Worm (Caenorhabditis elegans) whole organism, young adult: ENCODE results near the gene cdt-2.

Experiments
- C17E4.6 ChIP-seq: fragments of 200-800 bp; sonication (Bioruptor generic); IDR thresholded peaks from 2 replicates; pipeline ENCODE4 v1.3.6; 2022; ENCODE audit warnings: missing genetic modification reagents, missing genetic modification characterization, missing compliant biosample characterization
- F33H1.4 ChIP-seq: fragments of 200-800 bp; sonication (Bioruptor generic); IDR thresholded peaks from 2 replicates; pipeline ENCODE4 v1.3.6; 2022; ENCODE audit warnings: missing genetic modification reagents, missing genetic modification characterization, missing compliant biosample characterization
- F37B4.10 ChIP-seq: fragments of 200-800 bp; sonication (Bioruptor generic); IDR thresholded peaks from 2 replicates; pipeline ENCODE4 v1.3.6; 2022; ENCODE audit warnings: missing genetic modification characterization, missing compliant biosample characterization
- F49E8.2 ChIP-seq: sonication (generic microtip); optimal IDR thresholded peaks from 3 replicates; lab custom pipeline; 2017; ENCODE audit warnings: missing genetic modification characterization, mild to moderate bottlenecking, missing compliant biosample characterization, antibody characterized with exemption, moderate library complexity; ENCODE audit not compliant: insufficient read depth
- F52B5.7 ChIP-seq: sonication (generic microtip); optimal IDR thresholded peaks from 2 replicates; lab custom pipeline; 2016; ENCODE audit warnings: mild to moderate bottlenecking, missing genetic modification characterization, missing compliant biosample characterization
- K12H6.12 ChIP-seq: fragments of 200-800 bp; sonication (Bioruptor generic); optimal IDR thresholded peaks from 2 replicates; lab custom pipeline; 2018; ENCODE audit warnings: mild to moderate bottlenecking, missing genetic modification characterization, missing compliant biosample characterization
- T26A5.8 ChIP-seq: sonication (generic microtip); optimal IDR thresholded peaks from 2 replicates; lab custom pipeline; 2016; ENCODE audit warnings: missing genetic modification characterization, missing compliant biosample characterization
- Y53F4B.3 ChIP-seq: fragments of 200-800 bp; sonication (Bioruptor generic); IDR thresholded peaks from 2 replicates; pipeline ENCODE4 v1.3.6; 2022; ENCODE audit warnings: missing genetic modification reagents, missing genetic modification characterization, missing compliant biosample characterization
- Y95B8A.8 ChIP-seq: fragments of 200-800 bp; sonication (Bioruptor generic); IDR thresholded peaks from 2 replicates; pipeline ENCODE4 v1.3.6; 2022; ENCODE audit warnings: missing genetic modification reagents, missing genetic modification characterization, missing compliant biosample characterization
- atf-7 ChIP-seq: sonication (generic microtip); optimal IDR thresholded peaks from 2 replicates; lab custom pipeline; 2017; ENCODE audit warnings: mild to moderate bottlenecking, missing genetic modification characterization, missing compliant biosample characterization
- attf-3 ChIP-seq: fragments of 200-800 bp; sonication (Bioruptor generic); conservative IDR thresholded peaks from 2 replicates; pipeline ENCODE4 v1.3.6; 2022; ENCODE audit warnings: missing genetic modification reagents, missing genetic modification characterization, missing compliant biosample characterization
- attf-6 ChIP-seq: fragments of 200-800 bp; sonication (Bioruptor generic); IDR thresholded peaks from 2 replicates; pipeline ENCODE4 v1.3.6; 2022; ENCODE audit warnings: missing genetic modification reagents, missing genetic modification characterization, missing compliant biosample characterization
- ccch-3 ChIP-seq: fragments of 200-800 bp; sonication (Bioruptor generic); optimal IDR thresholded peaks from 2 replicates; lab custom pipeline; 2018; ENCODE audit warnings: mild to moderate bottlenecking, missing genetic modification characterization, missing compliant biosample characterization
- cebp-2 ChIP-seq: fragments of 200-800 bp; sonication (Bioruptor generic); IDR thresholded peaks from 2 replicates; pipeline ENCODE4 v1.3.6; 2022; ENCODE audit warnings: missing genetic modification characterization, missing compliant biosample characterization
- ceh-100 ChIP-seq: fragments of 200-800 bp; sonication (Bioruptor generic); IDR thresholded peaks from 2 replicates; pipeline ENCODE4 v1.3.6; 2022; ENCODE audit warnings: missing genetic modification reagents, missing genetic modification characterization, missing compliant biosample characterization
- ceh-79 ChIP-seq: sonication (generic microtip); optimal IDR thresholded peaks from 2 replicates; lab custom pipeline; 2017; ENCODE audit warnings: mild to moderate bottlenecking, missing genetic modification characterization, missing compliant biosample characterization
- ceh-91 ChIP-seq: fragments of 200-800 bp; sonication (Bioruptor generic); IDR thresholded peaks from 2 replicates; pipeline ENCODE4 v1.3.6; 2022; ENCODE audit warnings: missing genetic modification reagents, missing genetic modification characterization, missing compliant biosample characterization
- dox-1 ChIP-seq: fragments of 200-800 bp; sonication (Bioruptor generic); IDR thresholded peaks from 2 replicates; pipeline ENCODE4 v1.3.6; 2022; ENCODE audit warnings: missing genetic modification reagents, missing genetic modification characterization, missing compliant biosample characterization
- dpff-1 ChIP-seq: sonication (generic microtip); optimal IDR thresholded peaks from 2 replicates; lab custom pipeline; 2017; ENCODE audit warnings: mild to moderate bottlenecking, missing genetic modification characterization, missing compliant biosample characterization
- dpl-1 ChIP-seq: fragments of 150-350 bp; optimal IDR thresholded peaks from 2 replicates; lab custom pipeline; 2014; ENCODE audit warnings: missing biosample characterization, missing genetic modification reagents, missing genetic modification characterization
- efl-1 ChIP-seq: fragments of 150-350 bp; optimal IDR thresholded peaks from 2 replicates; lab custom pipeline; 2014; ENCODE audit warnings: missing biosample characterization, missing genetic modification reagents, missing genetic modification characterization
- ekl-4 ChIP-seq: fragments of 200-800 bp; sonication (Bioruptor generic); IDR thresholded peaks from 2 replicates; pipeline ENCODE4 v1.3.6; 2022; ENCODE audit warnings: missing genetic modification reagents, missing genetic modification characterization, missing compliant biosample characterization
- hmg-20 ChIP-seq: fragments of 200-800 bp; sonication (Bioruptor generic); IDR thresholded peaks from 2 replicates; pipeline ENCODE4 v1.3.6; 2022; ENCODE audit warnings: missing genetic modification reagents, missing genetic modification characterization, missing compliant biosample characterization
- lag-1 ChIP-seq: fragments of 200-800 bp; sonication (Bioruptor generic); IDR thresholded peaks from 2 replicates; pipeline ENCODE4 v1.3.6; 2022; ENCODE audit warnings: missing genetic modification reagents, missing genetic modification characterization, missing compliant biosample characterization
- lin-35 ChIP-seq, 3 experiments: fragments of 150-350 bp in 2 of 3; sonication (generic microtip) in 1 of 3; optimal IDR thresholded peaks; 2 replicates each; lab custom pipeline; 2014 to 2018; ENCODE audit warnings: missing biosample characterization in 3 of 3, missing genetic modification characterization in 3 of 3, missing genetic modification reagents in 3 of 3
- lin-40 ChIP-seq: sonication (generic microtip); optimal IDR thresholded peaks from 2 replicates; lab custom pipeline; 2016; ENCODE audit warnings: missing genetic modification characterization, mild to moderate bottlenecking, missing compliant biosample characterization, missing genotype, missing genetic modification reagents
- lin-54 ChIP-seq: fragments of 200-800 bp; sonication (Bioruptor generic); optimal IDR thresholded peaks from 2 replicates; lab custom pipeline; 2018; ENCODE audit warnings: mild to moderate bottlenecking, missing genetic modification characterization, missing compliant biosample characterization
- madf-6 ChIP-seq: fragments of 200-800 bp; sonication (Bioruptor generic); IDR thresholded peaks from 2 replicates; pipeline ENCODE4 v1.3.6; 2022; ENCODE audit warnings: missing genetic modification reagents, missing genetic modification characterization, missing compliant biosample characterization
- madf-8 ChIP-seq: fragments of 200-800 bp; sonication (Bioruptor generic); conservative IDR thresholded peaks from 2 replicates; pipeline ENCODE4 v1.3.6; 2022; ENCODE audit warnings: missing genetic modification reagents, missing genetic modification characterization, missing compliant biosample characterization
- mcd-1 ChIP-seq: fragments of 200-800 bp; sonication (Bioruptor generic); IDR thresholded peaks from 2 replicates; pipeline ENCODE4 v1.3.6; 2022; ENCODE audit warnings: missing genetic modification reagents, missing genetic modification characterization, missing compliant biosample characterization
- nhr-27 ChIP-seq: fragments of 200-800 bp; sonication (Bioruptor generic); optimal IDR thresholded peaks from 2 replicates; lab custom pipeline; 2018; ENCODE audit warnings: mild to moderate bottlenecking, missing genetic modification characterization, moderate library complexity, missing compliant biosample characterization
- nhr-80 ChIP-seq: sonication (generic microtip); optimal IDR thresholded peaks from 2 replicates; lab custom pipeline; 2016; ENCODE audit warnings: missing genetic modification characterization, missing compliant biosample characterization
- nhr-90 ChIP-seq: sonication (generic microtip); optimal IDR thresholded peaks from 2 replicates; lab custom pipeline; 2016; ENCODE audit warnings: missing genotype, mild to moderate bottlenecking, missing genetic modification characterization, missing compliant biosample characterization
- pbrm-1 ChIP-seq: fragments of 200-800 bp; sonication (Bioruptor generic); IDR thresholded peaks from 2 replicates; pipeline ENCODE4 v1.3.6; 2022; ENCODE audit warnings: missing genetic modification reagents, missing genetic modification characterization, missing compliant biosample characterization
- pha-4 ChIP-seq: fragments of 150-350 bp; sonication (generic microtip); optimal IDR thresholded peaks from 2 replicates; lab custom pipeline; 2014; ENCODE audit warnings: missing biosample characterization, missing genetic modification reagents, missing genetic modification characterization
- rcor-1 ChIP-seq: fragments of 200-800 bp; sonication (Bioruptor generic); IDR thresholded peaks from 2 replicates; pipeline ENCODE4 v1.3.6; 2022; ENCODE audit warnings: missing genetic modification reagents, missing genetic modification characterization, missing compliant biosample characterization
- repo-1 ChIP-seq: sonication (generic microtip); optimal IDR thresholded peaks from 2 replicates; lab custom pipeline; 2017; ENCODE audit warnings: mild to moderate bottlenecking, missing genetic modification characterization, missing compliant biosample characterization
- snpc-1.3 ChIP-seq: sonication (generic microtip); optimal IDR thresholded peaks from 2 replicates; lab custom pipeline; 2017; ENCODE audit warnings: missing genetic modification characterization, mild to moderate bottlenecking, missing compliant biosample characterization, antibody characterized with exemption, moderate library complexity, missing genotype, missing genetic modification reagents; ENCODE audit not compliant: insufficient read depth
- snpc-3.4 ChIP-seq: sonication (generic microtip); optimal IDR thresholded peaks from 2 replicates; lab custom pipeline; 2017; ENCODE audit warnings: missing genetic modification characterization, mild to moderate bottlenecking, missing compliant biosample characterization, antibody characterized with exemption, moderate library complexity, missing genotype, missing genetic modification reagents
- snpc-4 ChIP-seq, 5 experiments: fragments of 150-350 bp in 1 of 5; sonication (generic microtip) in 4 of 5; optimal IDR thresholded peaks; 2 replicates each; lab custom pipeline; 2014 to 2018; ENCODE audit warnings: missing genetic modification characterization in 5 of 5, missing biosample characterization in 3 of 5, antibody characterized with exemption in 2 of 5, mild to moderate bottlenecking in 2 of 5, missing compliant biosample characterization in 2 of 5, missing genotype in 2 of 5, moderate library complexity in 2 of 5, missing genetic modification reagents in 1 of 5
- tbp1 ChIP-seq: fragments of 200-800 bp; sonication (Bioruptor generic); optimal IDR thresholded peaks from 2 replicates; lab custom pipeline; 2018; ENCODE audit warnings: mild to moderate bottlenecking, missing genetic modification characterization, missing compliant biosample characterization
- tlf-1 ChIP-seq: fragments of 200-800 bp; sonication (Bioruptor generic); optimal IDR thresholded peaks from 2 replicates; lab custom pipeline; 2018; ENCODE audit warnings: mild to moderate bottlenecking, missing genetic modification characterization, missing compliant biosample characterization
- unc-130 ChIP-seq: sonication (generic microtip); optimal IDR thresholded peaks from 2 replicates; lab custom pipeline; 2016; ENCODE audit warnings: missing genetic modification reagents, missing genetic modification characterization, missing compliant biosample characterization
- xnd-1 ChIP-seq: sonication (generic microtip); optimal IDR thresholded peaks from 2 replicates; lab custom pipeline; 2016; ENCODE audit warnings: missing genotype, missing genetic modification reagents, missing genetic modification characterization, missing compliant biosample characterization
- ztf-18 ChIP-seq: sonication (generic microtip); optimal IDR thresholded peaks from 2 replicates; lab custom pipeline; 2016; ENCODE audit warnings: missing genotype, mild to moderate bottlenecking, missing genetic modification characterization, missing compliant biosample characterization
- ztf-25 ChIP-seq: fragments of 200-800 bp; sonication (Bioruptor generic); IDR thresholded peaks from 2 replicates; pipeline ENCODE4 v1.3.6; 2022; ENCODE audit warnings: missing genetic modification reagents, missing genetic modification characterization, missing compliant biosample characterization

The cdt-2 gene

ce11 chrV:14993620-14994019 lies 2.7 kb upstream of the cdt-2 start, which contains the start of gene fil-1:
Gene fil-1 (plus strand): TSS chrV:14993838.
- TF ChIP-seq cebp-2 (GFP tag; lab: Robert Waterston, UW) (no peak), nhr-80 (peak; percentile 22)

- peak; percentile 57 for TF ChIP-seq dox-1
- TF ChIP-seq snpc-3.4 (tag; lab: Kevin White, UChicago), result peak; percentile 72
- TF ChIP-seq attf-3, result peak; percentile 60
- 0 out of 2 replicates have a peak, but pooled peaks have one; percentile 33 for TF ChIP-seq ekl-4
- peak; percentile 96 for TF ChIP-seq madf-6 (GFP tag; lab: Robert Waterston, UW)
- no peak for TF ChIP-seq ztf-18 (tag; lab: Kevin White, UChicago)
- no peak for TF ChIP-seq Y53F4B.3 (GFP tag; lab: Robert Waterston, UW)
- no peak for TF ChIP-seq nhr-80
- TF ChIP-seq F37B4.10 (GFP tag; lab: Robert Waterston, UW), result no peak
- TF ChIP-seq dpff-1 (tag; lab: Kevin White, UChicago), result no peak
- no peak for TF ChIP-seq hmg-20 (GFP tag; lab: Robert Waterston, UW)
- TF ChIP-seq lin-40, result no peak
- TF ChIP-seq efl-1, result peak; percentile 98
- peak; percentile 93 for TF ChIP-seq dpl-1
- TF ChIP-seq ceh-79 (tag; lab: Kevin White, UChicago), result no peak
- peak; percentile 91 for TF ChIP-seq xnd-1 (tag; lab: Kevin White, UChicago)
- no peak for TF ChIP-seq atf-7 (tag; lab: Kevin White, UChicago)
- peak; percentile 17 for TF ChIP-seq unc-130
- TF ChIP-seq mcd-1 (GFP tag; lab: Robert Waterston, UW), result peak; percentile 50
- 0 out of 2 replicates have a peak, but pooled peaks have one; percentile 32 for TF ChIP-seq ceh-100 (GFP tag; lab: Robert Waterston, UW)
- TF ChIP-seq ztf-25 (GFP tag; lab: Robert Waterston, UW), result 0 out of 2 replicates have a peak, but pooled peaks have one; percentile 24
- peak in 1 of 3 experiments; percentile 59 for TF ChIP-seq lin-35 (GFP tag; optimal IDR thresholded peaks at IDR 0.05; lab: Kevin White, UChicago)
- TF ChIP-seq lin-54, result peak; percentile 52
- peak; percentile 56 for TF ChIP-seq rcor-1 (GFP tag; lab: Robert Waterston, UW)
- TF ChIP-seq F49E8.2 (tag; lab: Kevin White, UChicago), result peak; percentile 42
- no peak for TF ChIP-seq nhr-27 (tag; lab: Kevin White, UChicago)
- peak; percentile 51; the same call in 1 of the 2 replicates for TF ChIP-seq Y95B8A.8
- no peak for TF ChIP-seq T26A5.8 (tag; lab: Kevin White, UChicago)
- TF ChIP-seq C17E4.6, result 0 out of 2 replicates have a peak, but pooled peaks have one; percentile 34
- TF ChIP-seq pha-4 (tag; lab: Kevin White, UChicago), result no peak
- TF ChIP-seq attf-6 (GFP tag; lab: Robert Waterston, UW), result no peak
- 0 out of 2 replicates have a peak, but pooled peaks have one; percentile 35 for TF ChIP-seq pbrm-1 (GFP tag; lab: Robert Waterston, UW)
- TF ChIP-seq K12H6.12, result no peak
- peak; percentile 92 for TF ChIP-seq madf-8 (GFP tag; lab: Robert Waterston, UW)
- peak; percentile 22 for TF ChIP-seq snpc-4 (GFP tag; optimal IDR thresholded peaks at IDR 0.05; lab: Kevin White, UChicago)
- peak in 1 of 4 experiments; percentile 10 for TF ChIP-seq snpc-4 (tag; optimal IDR thresholded peaks at IDR 0.05; lab: Kevin White, UChicago)
- no peak for TF ChIP-seq F52B5.7 (tag; lab: Kevin White, UChicago)
- peak; percentile 78 for TF ChIP-seq F33H1.4 (GFP tag; lab: Robert Waterston, UW)
- TF ChIP-seq nhr-90 (tag; lab: Kevin White, UChicago), result no peak
- TF ChIP-seq lag-1 (GFP tag; lab: Robert Waterston, UW), result no peak
- no peak for TF ChIP-seq ccch-3 (GFP tag; lab: Kevin White, UChicago)
- TF ChIP-seq snpc-1.3, result peak; percentile 13
- peak; percentile 92 for TF ChIP-seq ceh-91 (GFP tag; lab: Robert Waterston, UW)
- TF ChIP-seq repo-1, result no peak
- peak; percentile 54 for TF ChIP-seq tlf-1
- TF ChIP-seq tbp1 (GFP tag; lab: Kevin White, UChicago), result peak; percentile 32
These were observed 1.7 kb upstream of the cdt-2 start, which contains the start of gene T01C3.3 for ce11 chrV:14992627-14993117. Gene T01C3.3 (minus strand): TSS chrV:14992677.
